Worm (Caenorhabditis elegans) whole organism, L2 larva: Measurements from ENCODE around the gene W08E12.2.

Experiments
- ceh-82 ChIP-seq: fragments of 150-350 bp; optimal IDR thresholded peaks from 2 replicates; lab custom pipeline; 2014; ENCODE audit warnings: missing biosample characterization, missing genetic modification characterization
- mab-5 ChIP-seq: fragments of 150-350 bp; optimal IDR thresholded peaks from 2 replicates; lab custom pipeline; 2014; ENCODE audit warnings: missing biosample characterization, missing genetic modification characterization
- nhr-11 ChIP-seq: fragments of 150-350 bp; optimal IDR thresholded peaks from 2 replicates; lab custom pipeline; 2014; ENCODE audit warnings: missing biosample characterization, missing genetic modification characterization
- snpc-4 ChIP-seq: fragments of 150-350 bp; optimal IDR thresholded peaks from 2 replicates; lab custom pipeline; 2014; ENCODE audit warnings: missing biosample characterization, missing genetic modification characterization
- zag-1 ChIP-seq: fragments of 150-350 bp; optimal IDR thresholded peaks from 2 replicates; lab custom pipeline; 2014; ENCODE audit warnings: missing biosample characterization, missing genetic modification characterization

- no peak for TF ChIP-seq snpc-4 (tag; lab: Kevin White, UChicago)
- TF ChIP-seq ceh-82 (tag; lab: Kevin White, UChicago) = no peak
- no peak for TF ChIP-seq mab-5 (tag; lab: Kevin White, UChicago)
- TF ChIP-seq nhr-11 = no peak
- TF ChIP-seq zag-1 (tag; lab: Kevin White, UChicago) = no peak
Observed at ce11 chrIV:3260216-3260615, 45.5 kb upstream of the W08E12.2 start.
